Worm (Caenorhabditis elegans) whole organism, L3 larva: ENCODE results near the gene F58E2.2.

Experiments
- ama-1 ChIP-seq: fragments of 150-350 bp; optimal IDR thresholded peaks from 2 replicates; lab custom pipeline; 2018
- elt-1 ChIP-seq: fragments of 150-350 bp; optimal IDR thresholded peaks from 2 replicates; lab custom pipeline; 2014; ENCODE audit warnings: missing biosample characterization, missing genetic modification characterization
- elt-3 ChIP-seq, 3 experiments: fragments of 150-350 bp in 1 of 3; sonication (generic microtip) in 2 of 3; optimal IDR thresholded peaks; 2 replicates in 2 of 3; 4 replicates in 1 of 3; lab custom pipeline; 2014 to 2017; ENCODE audit warnings: missing biosample characterization in 3 of 3, missing genetic modification characterization in 3 of 3
- fkh-10 ChIP-seq: sonication (generic microtip); optimal IDR thresholded peaks from 2 replicates; lab custom pipeline; 2017; ENCODE audit warnings: missing biosample characterization, missing genetic modification reagents, missing genetic modification characterization
- jun-1 ChIP-seq: fragments of 150-350 bp; optimal IDR thresholded peaks from 2 replicates; lab custom pipeline; 2014; ENCODE audit warnings: missing biosample characterization, missing genetic modification reagents, missing genetic modification characterization
- lin-39 ChIP-seq: fragments of 150-350 bp; optimal IDR thresholded peaks from 2 replicates; lab custom pipeline; 2018; ENCODE audit warnings: missing biosample characterization, missing genetic modification reagents, missing genetic modification characterization
- nhr-12 ChIP-seq: fragments of 150-350 bp; optimal IDR thresholded peaks from 2 replicates; lab custom pipeline; 2014; ENCODE audit warnings: missing biosample characterization, missing genetic modification characterization
- nhr-43 ChIP-seq: sonication (generic microtip); optimal IDR thresholded peaks from 2 replicates; lab custom pipeline; 2016; ENCODE audit warnings: mild to moderate bottlenecking, missing genetic modification characterization, missing compliant biosample characterization; ENCODE audit not compliant: poor library complexity, severe bottlenecking
- nhr-77 ChIP-seq: fragments of 150-350 bp; optimal IDR thresholded peaks from 2 replicates; lab custom pipeline; 2014; ENCODE audit warnings: missing biosample characterization, missing genetic modification characterization
- pqm-1 ChIP-seq: fragments of 150-350 bp; optimal IDR thresholded peaks from 2 replicates; lab custom pipeline; 2017; ENCODE audit warnings: missing biosample characterization, missing genetic modification characterization, inconsistent platforms
- snpc-4 ChIP-seq: fragments of 150-350 bp; optimal IDR thresholded peaks from 2 replicates; lab custom pipeline; 2014; ENCODE audit warnings: missing biosample characterization, missing genetic modification characterization
- tbx-2 ChIP-seq: sonication (generic microtip); optimal IDR thresholded peaks from 2 replicates; lab custom pipeline; 2016; ENCODE audit warnings: mild to moderate bottlenecking, missing genetic modification characterization, missing compliant biosample characterization
- unc-39 ChIP-seq: sonication (generic microtip); optimal IDR thresholded peaks from 4 replicates; lab custom pipeline; 2017; ENCODE audit warnings: missing biosample characterization, missing genetic modification characterization
- ztf-11 ChIP-seq: fragments of 150-350 bp; optimal IDR thresholded peaks from 2 replicates; lab custom pipeline; 2014; ENCODE audit warnings: missing biosample characterization, missing genetic modification characterization

ce11 chrIV:3467751-3468150 is 2.1 kb upstream of the F58E2.2 start:
- no peak for TF ChIP-seq ztf-11 (tag; lab: Kevin White, UChicago)
- no peak for TF ChIP-seq nhr-43 (tag; lab: Kevin White, UChicago)
- no peak for TF ChIP-seq fkh-10 (GFP tag; lab: Kevin White, UChicago)
- no peak for TF ChIP-seq jun-1 (tag; lab: Kevin White, UChicago)
- no peak for TF ChIP-seq nhr-12
- TF ChIP-seq elt-3 (tag; optimal IDR thresholded peaks at IDR 0.05; lab: Kevin White, UChicago), result no peak
- no peak for TF ChIP-seq nhr-77 (tag; lab: Kevin White, UChicago)
- no peak for TF ChIP-seq unc-39 (tag; lab: Kevin White, UChicago)
- TF ChIP-seq tbx-2, result no peak
- no peak for TF ChIP-seq pqm-1
- TF ChIP-seq snpc-4 (tag; lab: Kevin White, UChicago), result no peak
- TF ChIP-seq elt-1 (tag; lab: Kevin White, UChicago), result no peak
- no peak for TF ChIP-seq ama-1 (lab: Kevin White, UChicago)
- no peak for TF ChIP-seq lin-39 (tag; lab: Kevin White, UChicago)
